Fruit fly (Drosophila melanogaster) whole organism, embryonic: ENCODE results near the gene CG5611.

Source experiments
- Atf3 ChIP-seq: fragments of 200-800 bp; sonication (Bioruptor generic); optimal IDR thresholded peaks from 3 replicates; lab custom pipeline; 2016; ENCODE audit warnings: missing biosample characterization, missing genetic modification characterization
- CG7271 ChIP-seq: fragments of 200-800 bp; sonication (Bioruptor generic); optimal IDR thresholded peaks from 2 replicates; lab custom pipeline; 2018; ENCODE audit warnings: missing biosample characterization, mild to moderate bottlenecking, missing genetic modification characterization, moderate library complexity
- HmgD ChIP-seq: fragments of 200-800 bp; sonication (Bioruptor generic); optimal IDR thresholded peaks from 3 replicates; lab custom pipeline; 2016; ENCODE audit warnings: missing biosample characterization, missing genetic modification characterization
- Optix ChIP-seq: fragments of 200-800 bp; sonication (Bioruptor generic); IDR thresholded peaks from 3 replicates; pipeline ENCODE4 v1.3.6; 2022; ENCODE audit warnings: missing biosample characterization, missing genetic modification characterization
- kay ChIP-seq: fragments of 200-800 bp; sonication (Bioruptor generic); optimal IDR thresholded peaks from 2 replicates; lab custom pipeline; 2016; ENCODE audit warnings: missing biosample characterization, missing genetic modification characterization
- vvl ChIP-seq: fragments of 200-800 bp; sonication (Bioruptor generic); IDR thresholded peaks from 2 replicates; pipeline ENCODE4 v1.3.6; 2022; ENCODE audit warnings: missing biosample characterization, missing genetic modification characterization

DNA sequence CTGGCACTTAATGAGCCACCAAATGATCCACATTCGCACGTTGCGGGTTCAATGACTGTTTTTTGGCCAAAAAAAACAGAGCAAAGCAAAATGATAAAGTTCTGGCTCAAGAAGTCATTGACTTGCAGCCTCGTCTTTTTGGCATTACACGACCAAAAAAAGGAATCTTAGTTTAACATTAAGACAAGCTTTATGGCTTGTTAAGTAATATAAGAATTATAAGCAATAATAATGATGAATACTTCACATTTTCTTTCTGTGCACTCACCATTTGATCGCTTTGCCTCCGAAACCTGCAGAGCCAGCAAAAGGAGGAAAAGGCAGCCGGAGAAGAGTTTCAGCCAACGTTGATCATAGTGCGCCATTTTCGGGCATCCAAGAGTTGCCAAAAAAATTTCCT lies 42.7 kb downstream of the CG5611 start:
- TF ChIP-seq kay (GFP tag; lab: Kevin White, UChicago), result no peak
- no peak for TF ChIP-seq vvl (GFP tag; lab: Robert Waterston, UW)
- TF ChIP-seq Atf3 (GFP tag; lab: Kevin White, UChicago), result no peak
- TF ChIP-seq CG7271 (tag; lab: Kevin White, UChicago), result no peak
- no peak for TF ChIP-seq Optix
- TF ChIP-seq HmgD (GFP tag; lab: Kevin White, UChicago), result no peak
